Fruit fly (Drosophila melanogaster): ENCODE measurements around the gene LeuRS.

LeuRS gene

dm6 chr2L:3482712-3483111, 31.7 kb downstream of the LeuRS start:
- TF ChIP-seq Jra (GFP tag; optimal IDR thresholded peaks at IDR 0.05) = no peak
- peak; percentile 18 for TF ChIP-seq Sp1 (GFP tag; optimal IDR thresholded peaks at IDR 0.05)
- TF ChIP-seq HLH106 (tag; optimal IDR thresholded peaks at IDR 0.05) = peak; percentile 19

- TF ChIP-seq Rel (GFP tag; optimal IDR thresholded peaks at IDR 0.05) (no peak), Rel (tag; optimal IDR thresholded peaks at IDR 0.05) (no peak), br (GFP tag; optimal IDR thresholded peaks at IDR 0.05) (no peak), dl (GFP tag; optimal IDR thresholded peaks at IDR 0.05; ENCODE audit: insufficient read depth in 1 of 2, partially characterized antibody in 2 of 2) (no peak), HLH106 (tag; optimal IDR thresholded peaks at IDR 0.05) (no peak), foxo (GFP tag; optimal IDR thresholded peaks at IDR 0.05) (no peak), Hr78 (GFP tag; optimal IDR thresholded peaks at IDR 0.05) (no peak), fru (GFP tag; optimal IDR thresholded peaks at IDR 0.05) (no peak), woc (GFP tag; optimal IDR thresholded peaks at IDR 0.05) (no peak), jim (GFP tag; optimal IDR thresholded peaks at IDR 0.05) (no peak), sv (GFP tag; optimal IDR thresholded peaks at IDR 0.05) (no peak), usp (GFP tag; optimal IDR thresholded peaks at IDR 0.05) (no peak), h (GFP tag; optimal IDR thresholded peaks at IDR 0.05) (no peak), N (GFP tag; optimal IDR thresholded peaks at IDR 0.05) (no peak), Dfd (GFP tag; optimal IDR thresholded peaks at IDR 0.05) (no peak), Mio (GFP tag; optimal IDR thresholded peaks at IDR 0.05) (no peak), psq (GFP tag; optimal IDR thresholded peaks at IDR 0.05) (no peak), dsf (GFP tag; optimal IDR thresholded peaks at IDR 0.05; ENCODE audit: borderline replicate concordance) (no peak)
Measured at dm6 chr2L:3482037-3482436, 32.4 kb downstream of the LeuRS start.

- no peak for TF ChIP-seq dl (GFP tag; optimal IDR thresholded peaks at IDR 0.05; ENCODE audit: insufficient read depth in 1 of 2, partially characterized antibody in 2 of 2)
- peak; percentile 25 for TF ChIP-seq brk (GFP tag; optimal IDR thresholded peaks at IDR 0.05)
- peak; percentile 27 for TF ChIP-seq Hnf4 (GFP tag; optimal IDR thresholded peaks at IDR 0.05)
- no peak for TF ChIP-seq psq (GFP tag; optimal IDR thresholded peaks at IDR 0.05)
- TF ChIP-seq Myc (optimal IDR thresholded peaks at IDR 0.05) = peak; percentile 91
- TF ChIP-seq Mio (GFP tag; optimal IDR thresholded peaks at IDR 0.05) = no peak
- TF ChIP-seq Dif (GFP tag; optimal IDR thresholded peaks at IDR 0.05; ENCODE audit: partially characterized antibody) = no peak
- TF ChIP-seq Jra (GFP tag; optimal IDR thresholded peaks at IDR 0.05) = no peak
- no peak for TF ChIP-seq woc (GFP tag; optimal IDR thresholded peaks at IDR 0.05)
- TF ChIP-seq pan (optimal IDR thresholded peaks at IDR 0.05) = no peak
- no peak for TF ChIP-seq Hr78 (GFP tag; optimal IDR thresholded peaks at IDR 0.05)
- no peak for TF ChIP-seq CrebA (GFP tag; optimal IDR thresholded peaks at IDR 0.05; ENCODE audit: borderline replicate concordance)
- TF ChIP-seq sv (GFP tag; optimal IDR thresholded peaks at IDR 0.05) = no peak
- TF ChIP-seq CG9705 (GFP tag; optimal IDR thresholded peaks at IDR 0.05) = no peak
- TF ChIP-seq jim (GFP tag; optimal IDR thresholded peaks at IDR 0.05) = no peak
- TF ChIP-seq usp (GFP tag; optimal IDR thresholded peaks at IDR 0.05) = no peak
- no peak for TF ChIP-seq GATAd (GFP tag; optimal IDR thresholded peaks at IDR 0.05)
- no peak for TF ChIP-seq ey (GFP tag; optimal IDR thresholded peaks at IDR 0.05)
Measured at dm6 chr2L:3480443-3480839, 34.0 kb downstream of the LeuRS start.

- TF ChIP-seq Myc (optimal IDR thresholded peaks at IDR 0.05) = no peak
- TF ChIP-seq dl (GFP tag; optimal IDR thresholded peaks at IDR 0.05; ENCODE audit: insufficient read depth in 1 of 2, partially characterized antibody in 2 of 2) = no peak
- TF ChIP-seq Vsx2 (GFP tag; optimal IDR thresholded peaks at IDR 0.05; ENCODE audit: partially characterized antibody) = no peak
- no peak for TF ChIP-seq lola (GFP tag; optimal IDR thresholded peaks at IDR 0.05)
- no peak for TF ChIP-seq Dfd (GFP tag; optimal IDR thresholded peaks at IDR 0.05)
- no peak for TF ChIP-seq rgr (GFP tag; optimal IDR thresholded peaks at IDR 0.05)
- no peak for TF ChIP-seq Sp1 (GFP tag; optimal IDR thresholded peaks at IDR 0.05)
- TF ChIP-seq br (GFP tag; optimal IDR thresholded peaks at IDR 0.05) = no peak
- TF ChIP-seq pan (optimal IDR thresholded peaks at IDR 0.05) = no peak
- TF ChIP-seq Hr83 (GFP tag; optimal IDR thresholded peaks at IDR 0.05; ENCODE audit: poor library complexity, severe bottlenecking) = peak; percentile 50
- TF ChIP-seq fru (GFP tag; optimal IDR thresholded peaks at IDR 0.05) = no peak
- no peak for TF ChIP-seq ey (GFP tag; optimal IDR thresholded peaks at IDR 0.05)
- TF ChIP-seq psq (GFP tag; optimal IDR thresholded peaks at IDR 0.05) = no peak
- peak; percentile 51 for TF ChIP-seq Jra (GFP tag; optimal IDR thresholded peaks at IDR 0.05)
- no peak for TF ChIP-seq sage (GFP tag; optimal IDR thresholded peaks at IDR 0.05)
- peak; percentile 62 for TF ChIP-seq h (GFP tag; optimal IDR thresholded peaks at IDR 0.05)
- TF ChIP-seq brk (GFP tag; optimal IDR thresholded peaks at IDR 0.05) = no peak
- no peak for TF ChIP-seq CrebA (GFP tag; optimal IDR thresholded peaks at IDR 0.05; ENCODE audit: borderline replicate concordance)
- no peak for TF ChIP-seq HLH106 (tag; optimal IDR thresholded peaks at IDR 0.05)
- no peak for TF ChIP-seq dmrt93B (GFP tag; optimal IDR thresholded peaks at IDR 0.05)
- no peak for TF ChIP-seq N (GFP tag; optimal IDR thresholded peaks at IDR 0.05)
- TF ChIP-seq OdsH (GFP tag; optimal IDR thresholded peaks at IDR 0.05) = no peak
- no peak for TF ChIP-seq GATAd (GFP tag; optimal IDR thresholded peaks at IDR 0.05)
- no peak for TF ChIP-seq dsf (GFP tag; optimal IDR thresholded peaks at IDR 0.05; ENCODE audit: borderline replicate concordance)
- TF ChIP-seq Rel (GFP tag; optimal IDR thresholded peaks at IDR 0.05) = no peak
- TF ChIP-seq Rel (tag; optimal IDR thresholded peaks at IDR 0.05) = peak; percentile 78
- TF ChIP-seq usp (GFP tag; optimal IDR thresholded peaks at IDR 0.05) = no peak
- no peak for TF ChIP-seq foxo (GFP tag; optimal IDR thresholded peaks at IDR 0.05)
- TF ChIP-seq sv (GFP tag; optimal IDR thresholded peaks at IDR 0.05) = no peak
- TF ChIP-seq Dif (GFP tag; optimal IDR thresholded peaks at IDR 0.05; ENCODE audit: partially characterized antibody) = no peak
- no peak for TF ChIP-seq CG9705 (GFP tag; optimal IDR thresholded peaks at IDR 0.05)
- TF ChIP-seq Hnf4 (GFP tag; optimal IDR thresholded peaks at IDR 0.05) = peak; percentile 26
- no peak for TF ChIP-seq jim (GFP tag; optimal IDR thresholded peaks at IDR 0.05)
- TF ChIP-seq woc (GFP tag; optimal IDR thresholded peaks at IDR 0.05) = peak; percentile 53
- no peak for TF ChIP-seq Mio (GFP tag; optimal IDR thresholded peaks at IDR 0.05)
- TF ChIP-seq CG32264 (GFP tag; optimal IDR thresholded peaks at IDR 0.05) = no peak
Measured at dm6 chr2L:3479697-3480442, 34.6 kb downstream of the LeuRS start.
